Fruit fly (Drosophila melanogaster) whole organism, embryonic: ENCODE measurements around the gene bun.

Experiments
- Bgb ChIP-seq: fragments of 200-800 bp; sonication (Bioruptor generic); IDR thresholded peaks from 2 replicates; pipeline ENCODE4 v1.3.6; 2022; ENCODE audit warnings: missing biosample characterization, missing genetic modification characterization; ENCODE audit not compliant: partially characterized antibody
- CG10959 ChIP-seq: fragments of 200-800 bp; sonication (Bioruptor generic); IDR thresholded peaks from 2 replicates; pipeline ENCODE4 v1.3.6; 2022; ENCODE audit warnings: missing biosample characterization, missing genetic modification characterization
- CG11085 ChIP-seq: fragments of 200-800 bp; sonication (Bioruptor generic); IDR thresholded peaks from 2 replicates; pipeline ENCODE4 v1.3.6; 2022; ENCODE audit warnings: missing biosample characterization, missing genetic modification characterization
- CG11504 ChIP-seq: fragments of 200-800 bp; sonication (Bioruptor generic); optimal IDR thresholded peaks from 3 replicates; lab custom pipeline; 2019; ENCODE audit warnings: missing biosample characterization, mild to moderate bottlenecking, missing genetic modification characterization, moderate library complexity
- CG11695 ChIP-seq: fragments of 200-800 bp; sonication (Bioruptor generic); IDR thresholded peaks from 3 replicates; pipeline ENCODE4 v1.3.6; 2022; ENCODE audit warnings: missing biosample characterization, missing genetic modification characterization
- CG13287 ChIP-seq: fragments of 200-800 bp; sonication (Bioruptor generic); IDR thresholded peaks from 2 replicates; pipeline ENCODE4 v1.3.6; 2022; ENCODE audit warnings: missing biosample characterization, missing genetic modification characterization; ENCODE audit not compliant: partially characterized antibody
- CG14710 ChIP-seq: fragments of 200-800 bp; sonication (Bioruptor generic); optimal IDR thresholded peaks from 3 replicates; lab custom pipeline; 2019; ENCODE audit warnings: missing biosample characterization, mild to moderate bottlenecking, missing genetic modification characterization, moderate library complexity
- CG14860 ChIP-seq: fragments of 200-800 bp; sonication (Bioruptor generic); IDR thresholded peaks from 3 replicates; pipeline ENCODE4 v1.3.6; 2022; ENCODE audit warnings: missing biosample characterization, missing genetic modification characterization; ENCODE audit not compliant: partially characterized antibody
- CG1647 ChIP-seq: fragments of 200-800 bp; sonication (Bioruptor generic); optimal IDR thresholded peaks from 3 replicates; lab custom pipeline; 2016; ENCODE audit warnings: missing biosample characterization, missing genetic modification characterization
- CG16779 ChIP-seq: fragments of 200-800 bp; sonication (Bioruptor generic); IDR thresholded peaks from 2 replicates; pipeline ENCODE4 v1.3.6; 2022; ENCODE audit warnings: missing biosample characterization, missing genetic modification characterization
- CG1792 ChIP-seq: fragments of 200-800 bp; sonication (Bioruptor generic); optimal IDR thresholded peaks from 2 replicates; lab custom pipeline; 2016; ENCODE audit warnings: missing biosample characterization, missing genetic modification characterization
- CG2199 ChIP-seq: fragments of 200-800 bp; sonication (Bioruptor generic); IDR thresholded peaks from 3 replicates; pipeline ENCODE4 v1.3.6; 2022; ENCODE audit warnings: missing biosample characterization, missing genetic modification characterization
- CG2712 ChIP-seq: fragments of 200-800 bp; optimal IDR thresholded peaks from 3 replicates; lab custom pipeline; 2019; ENCODE audit warnings: missing biosample characterization, mild to moderate bottlenecking, missing genetic modification characterization, moderate library complexity
- CG6654 ChIP-seq: fragments of 200-800 bp; sonication (Bioruptor generic); optimal IDR thresholded peaks from 2 replicates; lab custom pipeline; 2017; ENCODE audit warnings: missing biosample characterization, mild to moderate bottlenecking, missing genetic modification characterization
- CG8290 ChIP-seq, 3 experiments: fragments of 200-800 bp; sonication (Bioruptor generic); optimal IDR thresholded peaks; 2 replicates each; lab custom pipeline; 2016 to 2019; ENCODE audit warnings: missing biosample characterization in 3 of 3, missing genetic modification characterization in 3 of 3, mild to moderate bottlenecking in 2 of 3, moderate library complexity in 1 of 3
- CG8478 ChIP-seq: fragments of >200 bp; optimal IDR thresholded peaks from 2 replicates; lab custom pipeline; 2018
- CG9876 ChIP-seq: fragments of 200-800 bp; sonication (Bioruptor generic); optimal IDR thresholded peaks from 2 replicates; lab custom pipeline; 2016; ENCODE audit warnings: missing biosample characterization, missing genetic modification characterization
- CG9932 ChIP-seq: fragments of 200-800 bp; sonication (Bioruptor generic); IDR thresholded peaks from 2 replicates; pipeline ENCODE4 v1.3.6; 2022; ENCODE audit warnings: missing biosample characterization, missing genetic modification characterization
- CTCF ChIP-seq: fragments of 200-800 bp; sonication (Bioruptor generic); optimal IDR thresholded peaks from 2 replicates; lab custom pipeline; 2017; ENCODE audit warnings: missing biosample characterization, mild to moderate bottlenecking, missing genetic modification characterization, moderate library complexity
- CkIIα-i1 ChIP-seq: fragments of 200-800 bp; sonication (Bioruptor generic); IDR thresholded peaks from 2 replicates; pipeline ENCODE4 v1.3.6; 2022; ENCODE audit warnings: missing biosample characterization, missing genetic modification characterization
- CrebB ChIP-seq: fragments of 200-800 bp; sonication (Bioruptor generic); optimal IDR thresholded peaks from 3 replicates; lab custom pipeline; 2018; ENCODE audit warnings: missing biosample characterization, mild to moderate bottlenecking, missing genetic modification characterization
- D ChIP-seq, 2 experiments: fragments of 200-800 bp in 1 of 2; fragments of >200 bp in 1 of 2; sonication (Bioruptor generic) in 1 of 2; optimal IDR thresholded peaks; 2 replicates in 1 of 2; 3 replicates in 1 of 2; lab custom pipeline; 2017; ENCODE audit warnings: mild to moderate bottlenecking in 1 of 2, missing biosample characterization in 1 of 2, missing genetic modification characterization in 1 of 2, missing genetic modification reagents in 1 of 2
- Dp ChIP-seq: fragments of 200-800 bp; sonication (Bioruptor generic); optimal IDR thresholded peaks from 2 replicates; lab custom pipeline; 2018; ENCODE audit warnings: missing biosample characterization, mild to moderate bottlenecking, missing genetic modification characterization, moderate library complexity
- E2f2 ChIP-seq: fragments of 200-800 bp; sonication (Bioruptor generic); IDR thresholded peaks from 2 replicates; pipeline ENCODE4 v1.3.6; 2022; ENCODE audit warnings: missing biosample characterization, missing genetic modification characterization
- HmgZ ChIP-seq: fragments of 200-800 bp; sonication (Bioruptor generic); optimal IDR thresholded peaks from 2 replicates; lab custom pipeline; 2018; ENCODE audit warnings: missing biosample characterization, mild to moderate bottlenecking, missing genetic modification characterization
- Lpt ChIP-seq: fragments of >200 bp; optimal IDR thresholded peaks from 2 replicates; lab custom pipeline; 2018; ENCODE audit warnings: missing biosample characterization, missing genetic modification characterization
- MBD-R2 ChIP-seq: fragments of 200-800 bp; sonication (Bioruptor generic); IDR thresholded peaks from 2 replicates; pipeline ENCODE4 v1.3.6; 2022; ENCODE audit warnings: missing biosample characterization, missing genetic modification characterization
- Meics ChIP-seq: fragments of 200-800 bp; sonication (Bioruptor generic); optimal IDR thresholded peaks from 2 replicates; lab custom pipeline; 2017; ENCODE audit warnings: missing biosample characterization, mild to moderate bottlenecking, missing genetic modification characterization
- Nf-YA ChIP-seq: fragments of 200-800 bp; sonication (Bioruptor generic); IDR thresholded peaks from 2 replicates; pipeline ENCODE4 v1.3.6; 2022; ENCODE audit warnings: missing biosample characterization, missing genetic modification characterization
- NfI ChIP-seq: fragments of 200-800 bp; sonication (Bioruptor generic); optimal IDR thresholded peaks from 3 replicates; lab custom pipeline; 2018; ENCODE audit warnings: missing biosample characterization, mild to moderate bottlenecking, missing genetic modification characterization, moderate library complexity
- abd-A ChIP-seq: fragments of 200-800 bp; sonication (Bioruptor generic); optimal IDR thresholded peaks from 3 replicates; lab custom pipeline; 2019; ENCODE audit warnings: missing biosample characterization, mild to moderate bottlenecking, missing genetic modification characterization, moderate library complexity
- amos ChIP-seq: fragments of 200-800 bp; sonication (Bioruptor generic); IDR thresholded peaks from 2 replicates; pipeline ENCODE4 v1.3.6; 2022; ENCODE audit warnings: missing biosample characterization, missing genetic modification characterization; ENCODE audit not compliant: partially characterized antibody
- ara ChIP-seq: fragments of 200-800 bp; sonication (Bioruptor generic); IDR thresholded peaks from 2 replicates; pipeline ENCODE4 v1.3.6; 2022; ENCODE audit warnings: missing biosample characterization, missing genetic modification characterization
- bowl ChIP-seq: fragments of 200-800 bp; sonication (Bioruptor generic); IDR thresholded peaks from 2 replicates; pipeline ENCODE4 v1.3.6; 2022; ENCODE audit warnings: missing biosample characterization, missing genetic modification characterization
- croc ChIP-seq: fragments of 200-800 bp; sonication (Bioruptor generic); conservative IDR thresholded peaks from 3 replicates; pipeline ENCODE4 v1.3.6; 2022; ENCODE audit warnings: missing biosample characterization, missing genetic modification characterization
- exex ChIP-seq: fragments of 200-800 bp; sonication (Bioruptor generic); optimal IDR thresholded peaks from 4 replicates; lab custom pipeline; 2018; ENCODE audit warnings: missing biosample characterization, mild to moderate bottlenecking, missing genetic modification characterization, moderate library complexity
- gro ChIP-seq: fragments of 200-800 bp; sonication (Bioruptor generic); optimal IDR thresholded peaks from 2 replicates; lab custom pipeline; 2016; ENCODE audit warnings: missing biosample characterization, missing genetic modification characterization
- insv ChIP-seq, 2 experiments: fragments of 200-800 bp; sonication (Bioruptor generic); optimal IDR thresholded peaks; 3 replicates each; lab custom pipeline; 2016 to 2018; ENCODE audit warnings: missing biosample characterization in 2 of 2, missing genetic modification characterization in 2 of 2
- nerfin-1 ChIP-seq: fragments of 200-800 bp; sonication (Bioruptor generic); optimal IDR thresholded peaks from 3 replicates; lab custom pipeline; 2019; ENCODE audit warnings: missing biosample characterization, mild to moderate bottlenecking, missing genetic modification characterization, moderate library complexity
- pita ChIP-seq: fragments of 200-800 bp; sonication (Bioruptor generic); optimal IDR thresholded peaks from 2 replicates; lab custom pipeline; 2017; ENCODE audit warnings: missing biosample characterization, mild to moderate bottlenecking, missing genetic modification characterization
- row ChIP-seq: fragments of 200-800 bp; sonication (Bioruptor generic); IDR thresholded peaks from 3 replicates; pipeline ENCODE4 v1.3.6; 2022; ENCODE audit warnings: missing biosample characterization, missing genetic modification characterization
- sd ChIP-seq: fragments of 200-800 bp; sonication (Bioruptor generic); optimal IDR thresholded peaks from 3 replicates; lab custom pipeline; 2018; ENCODE audit warnings: missing biosample characterization, mild to moderate bottlenecking, missing genetic modification characterization, moderate library complexity
- seq ChIP-seq: fragments of 200-800 bp; sonication (Bioruptor generic); IDR thresholded peaks from 2 replicates; pipeline ENCODE4 v1.3.6; 2022; ENCODE audit warnings: missing biosample characterization, missing genetic modification characterization
- shn ChIP-seq: fragments of 200-800 bp; sonication (Bioruptor generic); optimal IDR thresholded peaks from 3 replicates; lab custom pipeline; 2016; ENCODE audit warnings: missing biosample characterization, missing genetic modification characterization
- sim ChIP-seq: fragments of 200-800 bp; sonication (Bioruptor generic); IDR thresholded peaks from 2 replicates; pipeline ENCODE4 v1.3.6; 2022; ENCODE audit warnings: missing biosample characterization, missing genetic modification characterization
- stwl ChIP-seq: fragments of 200-800 bp; sonication (Bioruptor generic); optimal IDR thresholded peaks from 3 replicates; lab custom pipeline; 2018; ENCODE audit warnings: missing biosample characterization, mild to moderate bottlenecking, missing genetic modification characterization, moderate library complexity
- tll ChIP-seq, 2 experiments: fragments of 200-800 bp in 1 of 2; fragments of >200 bp in 1 of 2; sonication (Bioruptor generic) in 1 of 2; optimal IDR thresholded peaks; 2 replicates each; lab custom pipeline; 2017 to 2019; ENCODE audit warnings: missing biosample characterization in 2 of 2, missing genetic modification characterization in 2 of 2, mild to moderate bottlenecking in 1 of 2, moderate library complexity in 1 of 2

bun gene

dm6 chr2L:12455049-12455448, 91.4 kb downstream of the bun start:
- TF ChIP-seq E2f2 (peak; percentile 22; the same call in 1 of the 2 replicates), CG10959 (GFP tag; lab: Robert Waterston, UW) (no peak), pita (GFP tag; lab: Kevin White, UChicago) (peak; percentile 31), ara (GFP tag; lab: Robert Waterston, UW) (no peak), CG14710 (tag; lab: Kevin White, UChicago) (no peak), Meics (GFP tag; lab: Kevin White, UChicago) (peak; percentile 49), CG1792 (no peak), gro (GFP tag; lab: Kevin White, UChicago) (peak; percentile 10), CG11695 (0 out of 3 replicates have a peak, but pooled peaks have one; percentile 20), CG11085 (GFP tag; lab: Robert Waterston, UW) (no peak), HmgZ (tag; lab: Kevin White, UChicago) (peak; percentile 67), Nf-YA (no peak), Dp (GFP tag; lab: Kevin White, UChicago) (peak; percentile 16), CG13287 (GFP tag; lab: Robert Waterston, UW) (0 out of 2 replicates have a peak, but pooled peaks have one; percentile 26), bowl (GFP tag; lab: Robert Waterston, UW) (no peak), CG2712 (tag; lab: Kevin White, UChicago) (no peak), insv (GFP tag; optimal IDR thresholded peaks at IDR 0.05; lab: Kevin White, UChicago) (peak in 1 of 2 experiments; percentile 71), tll (GFP tag; optimal IDR thresholded peaks at IDR 0.05; lab: Kevin White, UChicago) (peak in 1 of 2 experiments; percentile 3), MBD-R2 (GFP tag; lab: Robert Waterston, UW) (no peak), sim (GFP tag; lab: Robert Waterston, UW) (no peak), CG9932 (GFP tag; lab: Robert Waterston, UW) (0 out of 2 replicates have a peak, but pooled peaks have one; percentile 26), CG16779 (GFP tag; lab: Robert Waterston, UW) (no peak), CTCF (GFP tag; lab: Kevin White, UChicago) (peak; percentile 73), stwl (tag; lab: Kevin White, UChicago) (peak; percentile 63), amos (GFP tag; lab: Robert Waterston, UW) (peak; percentile 42; the same call in 1 of the 2 replicates), CG11504 (tag; lab: Kevin White, UChicago) (peak; percentile 36), CG8290 (GFP tag; optimal IDR thresholded peaks at IDR 0.05; lab: Kevin White, UChicago) (no peak), CG8290 (tag; optimal IDR thresholded peaks at IDR 0.05; lab: Kevin White, UChicago) (peak in 1 of 2 experiments; percentile 9), Bgb (GFP tag; lab: Robert Waterston, UW) (peak; percentile 42; the same call in 1 of the 2 replicates), CG2199 (peak; percentile 74; the same call in 1 of the 3 replicates)

dm6 chr2L:12453192-12453800, 93.1 kb downstream of the bun start, which contains the start of gene CG5418:
TSS of gene CG5418 (minus strand) at chr2L:12453242.
- peak; percentile 95 for TF ChIP-seq exex (tag; lab: Kevin White, UChicago)
- TF ChIP-seq CG6654 (GFP tag; lab: Kevin White, UChicago) = no peak
- TF ChIP-seq sd (tag; lab: Kevin White, UChicago) = peak; percentile 0

- TF ChIP-seq CG9876 (GFP tag; lab: Kevin White, UChicago) (no peak), nerfin-1 (tag; lab: Kevin White, UChicago) (no peak), CG8478 (lab: Kevin White, UChicago) (no peak), shn (GFP tag; lab: Kevin White, UChicago) (no peak), NfI (GFP tag; lab: Kevin White, UChicago) (no peak), CG14860 (GFP tag; lab: Robert Waterston, UW) (no peak), CrebB (no peak), abd-A (tag; lab: Kevin White, UChicago) (no peak), Lpt (GFP tag; lab: Kevin White, UChicago) (no peak), row (GFP tag; lab: Robert Waterston, UW) (no peak), CG1647 (GFP tag; lab: Kevin White, UChicago) (no peak), CkIIα-i1 (no peak), croc (GFP tag; lab: Robert Waterston, UW) (no peak), D (optimal IDR thresholded peaks at IDR 0.05; lab: Kevin White, UChicago) (no peak), D (GFP tag; optimal IDR thresholded peaks at IDR 0.05; lab: Kevin White, UChicago) (no peak), seq (no peak)
These were observed 98.3 kb downstream of the bun start, which contains the start of the genes CG5421 and Oatp33Eb for dm6 chr2L:12448082-12448621. TSS of gene CG5421 (minus strand) at chr2L:12448132. TSS of gene Oatp33Eb (plus strand) at chr2L:12448484.
